Fruit fly (Drosophila melanogaster) whole organism, pupa: ENCODE results near the gene CG13309.

ENCODE experiments used
- CG10348 ChIP-seq: fragments of 200-800 bp; sonication (Bioruptor generic); IDR thresholded peaks from 2 replicates; pipeline ENCODE4 v1.3.6; 2022; ENCODE audit warnings: missing biosample characterization, missing genetic modification characterization
- CG12605 ChIP-seq: fragments of 200-800 bp; sonication (Bioruptor generic); IDR thresholded peaks from 2 replicates; pipeline ENCODE4 v1.3.6; 2022; ENCODE audit warnings: missing biosample characterization, missing genetic modification characterization
- CG13204 ChIP-seq: fragments of 200-800 bp; sonication (Bioruptor generic); optimal IDR thresholded peaks from 2 replicates; lab custom pipeline; 2018; ENCODE audit warnings: missing biosample characterization, mild to moderate bottlenecking, missing genetic modification characterization, moderate library complexity
- CG14655 ChIP-seq: fragments of 200-800 bp; sonication (Bioruptor generic); optimal IDR thresholded peaks from 3 replicates; lab custom pipeline; 2017; ENCODE audit warnings: mild to moderate bottlenecking, missing biosample characterization, missing genetic modification reagents, missing genetic modification characterization
- CG15710 ChIP-seq: fragments of 200-800 bp; sonication (Bioruptor generic); optimal IDR thresholded peaks from 2 replicates; lab custom pipeline; 2018; ENCODE audit warnings: missing biosample characterization, mild to moderate bottlenecking, missing genetic modification characterization, moderate library complexity
- CG17806 ChIP-seq: fragments of 200-800 bp; sonication (Bioruptor generic); optimal IDR thresholded peaks from 2 replicates; lab custom pipeline; 2018; ENCODE audit warnings: missing biosample characterization, mild to moderate bottlenecking, missing genetic modification characterization, moderate library complexity
- CG32121 ChIP-seq: fragments of 200-800 bp; sonication (Bioruptor generic); IDR thresholded peaks from 2 replicates; pipeline ENCODE4 v1.3.6; 2022; ENCODE audit warnings: missing biosample characterization, missing genetic modification characterization
- CG34367 ChIP-seq: fragments of 200-800 bp; sonication (Bioruptor generic); optimal IDR thresholded peaks from 2 replicates; lab custom pipeline; 2018; ENCODE audit warnings: missing biosample characterization, mild to moderate bottlenecking, missing genetic modification characterization
- CG4496 ChIP-seq: fragments of 200-800 bp; sonication (Bioruptor generic); IDR thresholded peaks from 3 replicates; pipeline ENCODE4 v1.3.6; 2022; ENCODE audit warnings: missing biosample characterization, missing genetic modification characterization
- CG8159 ChIP-seq: fragments of 200-800 bp; sonication (Bioruptor generic); optimal IDR thresholded peaks from 3 replicates; lab custom pipeline; 2018; ENCODE audit warnings: missing biosample characterization, mild to moderate bottlenecking, missing genetic modification characterization, moderate library complexity
- CG8301 ChIP-seq: fragments of 200-800 bp; sonication (Bioruptor generic); optimal IDR thresholded peaks from 2 replicates; lab custom pipeline; 2018; ENCODE audit warnings: missing biosample characterization, mild to moderate bottlenecking, missing genetic modification characterization
- CG9948 ChIP-seq: fragments of 200-800 bp; sonication (Bioruptor generic); optimal IDR thresholded peaks from 2 replicates; lab custom pipeline; 2018; ENCODE audit warnings: missing biosample characterization, mild to moderate bottlenecking, missing genetic modification characterization, moderate library complexity
- D1 ChIP-seq: fragments of 200-800 bp; sonication (Bioruptor generic); optimal IDR thresholded peaks from 2 replicates; lab custom pipeline; 2018; ENCODE audit warnings: missing biosample characterization, mild to moderate bottlenecking, missing genetic modification characterization, moderate library complexity
- EcR ChIP-seq: fragments of 200-800 bp; sonication (Bioruptor generic); optimal IDR thresholded peaks from 3 replicates; lab custom pipeline; 2019; ENCODE audit warnings: missing biosample characterization, missing genetic modification characterization, mild to moderate bottlenecking, moderate library complexity, missing genetic modification reagents
- Ets98B ChIP-seq: fragments of 200-800 bp; sonication (Bioruptor generic); IDR thresholded peaks from 2 replicates; pipeline ENCODE4 v1.3.6; 2022; ENCODE audit warnings: missing biosample characterization, missing genetic modification characterization
- Pif1A ChIP-seq: fragments of 200-800 bp; sonication (Bioruptor generic); optimal IDR thresholded peaks from 3 replicates; lab custom pipeline; 2016; ENCODE audit warnings: missing biosample characterization, missing genetic modification characterization
- Pif1B ChIP-seq: fragments of 200-800 bp; sonication (Bioruptor generic); optimal IDR thresholded peaks from 3 replicates; lab custom pipeline; 2016; ENCODE audit warnings: missing biosample characterization, missing genetic modification characterization
- Snoo ChIP-seq: fragments of 200-800 bp; sonication (Bioruptor generic); optimal IDR thresholded peaks from 3 replicates; lab custom pipeline; 2017; ENCODE audit warnings: missing biosample characterization, mild to moderate bottlenecking, missing genetic modification characterization, inconsistent platforms
- fd96Ca ChIP-seq: fragments of 200-800 bp; sonication (Bioruptor generic); IDR thresholded peaks from 3 replicates; pipeline ENCODE4 v1.3.6; 2022; ENCODE audit warnings: missing biosample characterization, missing genetic modification characterization
- gl ChIP-seq: fragments of 200-800 bp; sonication (Bioruptor generic); optimal IDR thresholded peaks from 2 replicates; lab custom pipeline; 2018; ENCODE audit warnings: missing biosample characterization, mild to moderate bottlenecking, missing genetic modification characterization
- rn ChIP-seq: fragments of 200-800 bp; sonication (Bioruptor generic); IDR thresholded peaks from 2 replicates; pipeline ENCODE4 v1.3.6; 2022; ENCODE audit warnings: missing biosample characterization, missing genetic modification characterization

The CG13309 gene

dm6 chr3L:8774974-8775731 lies 35.0 kb upstream of the CG13309 start:
- peak; percentile 0 for TF ChIP-seq Pif1A (GFP tag; lab: Kevin White, UChicago)
- TF ChIP-seq CG13204 = peak; percentile 53
- TF ChIP-seq CG12605 (GFP tag; lab: Robert Waterston, UW) = no peak
- peak; percentile 58 for TF ChIP-seq EcR (GFP tag; lab: Kevin White, UChicago)
- TF ChIP-seq gl (tag; lab: Kevin White, UChicago) = peak; percentile 58
- no peak for TF ChIP-seq D1 (tag; lab: Kevin White, UChicago)
- TF ChIP-seq CG8301 (tag; lab: Kevin White, UChicago) = no peak
- peak; percentile 25 for TF ChIP-seq CG15710 (tag; lab: Kevin White, UChicago)
- TF ChIP-seq CG8159 (tag; lab: Kevin White, UChicago) = peak; percentile 37
- peak; percentile 11 for TF ChIP-seq CG34367 (tag; lab: Kevin White, UChicago)
- no peak for TF ChIP-seq CG9948 (tag; lab: Kevin White, UChicago)

- TF ChIP-seq CG4496 (GFP tag; lab: Robert Waterston, UW) (no peak), CG12605 (GFP tag; lab: Robert Waterston, UW) (no peak), Snoo (no peak), EcR (GFP tag; lab: Kevin White, UChicago) (no peak), CG32121 (GFP tag; lab: Robert Waterston, UW) (no peak), CG17806 (tag; lab: Kevin White, UChicago) (no peak), CG8301 (tag; lab: Kevin White, UChicago) (no peak), CG14655 (GFP tag; lab: Kevin White, UChicago) (no peak), gl (tag; lab: Kevin White, UChicago) (no peak), Pif1A (GFP tag; lab: Kevin White, UChicago) (no peak)
- TF ChIP-seq, all 21 proteins: peak for 0
Observed at dm6 chr3L:8777313-8777924, 32.8 kb upstream of the CG13309 start.

dm6 chr3L:8780723-8781296 lies 29.4 kb upstream of the CG13309 start:
- TF ChIP-seq CG9948 (tag; lab: Kevin White, UChicago) = no peak

- TF ChIP-seq CG15710 (tag; lab: Kevin White, UChicago) (no peak), CG10348 (no peak), D1 (tag; lab: Kevin White, UChicago) (no peak), CG17806 (tag; lab: Kevin White, UChicago) (peak; percentile 30), CG13204 (no peak), CG4496 (GFP tag; lab: Robert Waterston, UW) (peak; percentile 56; the same call in 2 of the 3 replicates), Pif1B (GFP tag; lab: Kevin White, UChicago) (peak; percentile 14), CG9948 (tag; lab: Kevin White, UChicago) (no peak), Ets98B (peak; percentile 38; the same call in 1 of the 2 replicates), CG34367 (tag; lab: Kevin White, UChicago) (no peak), CG8301 (tag; lab: Kevin White, UChicago) (peak; percentile 84), gl (tag; lab: Kevin White, UChicago) (no peak), rn (GFP tag; lab: Robert Waterston, UW) (peak; percentile 41; the same call in 1 of the 2 replicates), Pif1A (GFP tag; lab: Kevin White, UChicago) (peak; percentile 56), CG12605 (GFP tag; lab: Robert Waterston, UW) (no peak), CG14655 (GFP tag; lab: Kevin White, UChicago) (peak; percentile 73), Snoo (no peak), EcR (GFP tag; lab: Kevin White, UChicago) (no peak), fd96Ca (no peak), CG32121 (GFP tag; lab: Robert Waterston, UW) (0 out of 2 replicates have a peak, but pooled peaks have one; percentile 20)
- TF ChIP-seq, all 21 proteins: peak for 9
Observed at dm6 chr3L:8781993-8782392, 28.2 kb upstream of the CG13309 start.

- no peak for TF ChIP-seq fd96Ca
- TF ChIP-seq CG13204 = no peak
- TF ChIP-seq D1 (tag; lab: Kevin White, UChicago) = no peak
- TF ChIP-seq CG4496 (GFP tag; lab: Robert Waterston, UW) = 0 out of 3 replicates have a peak, but pooled peaks have one; percentile 25
- TF ChIP-seq Snoo = no peak
- no peak for TF ChIP-seq CG15710 (tag; lab: Kevin White, UChicago)
- no peak for TF ChIP-seq CG10348
- TF ChIP-seq gl (tag; lab: Kevin White, UChicago) = no peak
- peak; percentile 28 for TF ChIP-seq CG14655 (GFP tag; lab: Kevin White, UChicago)
- TF ChIP-seq EcR (GFP tag; lab: Kevin White, UChicago) = no peak
- TF ChIP-seq rn (GFP tag; lab: Robert Waterston, UW) = no peak
- peak; percentile 21 for TF ChIP-seq CG8301 (tag; lab: Kevin White, UChicago)
- no peak for TF ChIP-seq Pif1A (GFP tag; lab: Kevin White, UChicago)
- no peak for TF ChIP-seq CG8159 (tag; lab: Kevin White, UChicago)
- TF ChIP-seq CG34367 (tag; lab: Kevin White, UChicago) = no peak
- peak; percentile 32; the same call in 1 of the 2 replicates for TF ChIP-seq CG12605 (GFP tag; lab: Robert Waterston, UW)
- TF ChIP-seq Ets98B = peak; percentile 16; the same call in 1 of the 2 replicates
- TF ChIP-seq CG9948 (tag; lab: Kevin White, UChicago) = no peak
- no peak for TF ChIP-seq CG32121 (GFP tag; lab: Robert Waterston, UW)
Observed at dm6 chr3L:8783299-8783698, 26.9 kb upstream of the CG13309 start.
